In genomic region chr3L:19444092-19444491, dm6 we compare ENCODE assay signal across 2 fruit fly cellular contexts.
TF ChIP-seq lines count a peak whose summit lies in the region.

No protein-coding gene starts in this region.

TF ChIP-seq in whole organism, embryonic, 481 proteins besides CTCF, POLR2A, EP300 and RAD21 (continued from another document and continues in another):
- TF ChIP-seq CG34422 (GFP tag; IDR thresholded peaks at IDR 0.05; lab: Robert Waterston, UW) (peak; percentile 51; the same call in 1 of the 3 replicates), Xbp1 (GFP tag; optimal IDR thresholded peaks at IDR 0.05; lab: Kevin White, UChicago) (peak; percentile 29), ara (GFP tag; IDR thresholded peaks at IDR 0.05; lab: Robert Waterston, UW) (peak; percentile 47; the same call in 1 of the 2 replicates), ci (GFP tag; IDR thresholded peaks at IDR 0.05; lab: Robert Waterston, UW) (0 out of 3 replicates have a peak, but pooled peaks have one; percentile 34), org-1 (GFP tag; optimal IDR thresholded peaks at IDR 0.05; lab: Kevin White, UChicago) (no peak), Oli (tag; optimal IDR thresholded peaks at IDR 0.05; lab: Kevin White, UChicago) (peak; percentile 29), CG9215 (GFP tag; IDR thresholded peaks at IDR 0.05; lab: Robert Waterston, UW) (0 out of 2 replicates have a peak, but pooled peaks have one; percentile 20), Ptx1 (GFP tag; IDR thresholded peaks at IDR 0.05; lab: Robert Waterston, UW) (peak; percentile 40; the same call in 1 of the 2 replicates), Lhr (GFP tag; optimal IDR thresholded peaks at IDR 0.05; lab: Kevin White, UChicago) (no peak), lmd (GFP tag; IDR thresholded peaks at IDR 0.05; lab: Robert Waterston, UW) (0 out of 2 replicates have a peak, but pooled peaks have one; percentile 35), cato (GFP tag; optimal IDR thresholded peaks at IDR 0.05; lab: Kevin White, UChicago; ENCODE audit: borderline replicate concordance) (no peak), chn (GFP tag; optimal IDR thresholded peaks at IDR 0.05; lab: Kevin White, UChicago) (peak; percentile 15), tgo (GFP tag; IDR thresholded peaks at IDR 0.05; lab: Robert Waterston, UW) (0 out of 3 replicates have a peak, but pooled peaks have one; percentile 25), Gug (GFP tag; IDR thresholded peaks at IDR 0.05; lab: Robert Waterston, UW) (peak; percentile 6; the same call in 1 of the 4 replicates), CG6254 (GFP tag; optimal IDR thresholded peaks at IDR 0.05; lab: Kevin White, UChicago) (no peak), NfI (GFP tag; optimal IDR thresholded peaks at IDR 0.05; lab: Kevin White, UChicago) (peak; percentile 16), mam (GFP tag; optimal IDR thresholded peaks at IDR 0.05; lab: Kevin White, UChicago) (peak; percentile 1), CG11504 (tag; optimal IDR thresholded peaks at IDR 0.05; lab: Kevin White, UChicago) (peak; percentile 6), CG2129 (GFP tag; IDR thresholded peaks at IDR 0.05; lab: Robert Waterston, UW; ENCODE audit: partially characterized antibody) (no peak), CG15073 (GFP tag; optimal IDR thresholded peaks at IDR 0.05; lab: Kevin White, UChicago) (no peak), CG15269 (tag; optimal IDR thresholded peaks at IDR 0.05; lab: Kevin White, UChicago) (peak; percentile 1), CG17568 (GFP tag; optimal IDR thresholded peaks at IDR 0.05; lab: Kevin White, UChicago) (no peak), CG8290 (GFP tag; optimal IDR thresholded peaks at IDR 0.05; lab: Kevin White, UChicago) (no peak), CG8290 (tag; optimal IDR thresholded peaks at IDR 0.05; lab: Kevin White, UChicago) (peak in 1 of 2 experiments; percentile 57), bab2 (GFP tag; optimal IDR thresholded peaks at IDR 0.05; lab: Kevin White, UChicago) (peak; percentile 13), CG2120 (GFP tag; optimal IDR thresholded peaks at IDR 0.05; lab: Kevin White, UChicago) (peak; percentile 45), CG3847 (GFP tag; IDR thresholded peaks at IDR 0.05; lab: Robert Waterston, UW) (0 out of 2 replicates have a peak, but pooled peaks have one; percentile 21), Rfx (GFP tag; IDR thresholded peaks at IDR 0.05; lab: Robert Waterston, UW) (0 out of 2 replicates have a peak, but pooled peaks have one; percentile 32), B-H2 (GFP tag; optimal IDR thresholded peaks at IDR 0.05; lab: Kevin White, UChicago) (no peak), CG13287 (GFP tag; IDR thresholded peaks at IDR 0.05; lab: Robert Waterston, UW; ENCODE audit: partially characterized antibody) (no peak), CkIIα-i1 (GFP tag; IDR thresholded peaks at IDR 0.05; lab: Robert Waterston, UW) (no peak), vvl (GFP tag; IDR thresholded peaks at IDR 0.05; lab: Robert Waterston, UW) (peak; percentile 15; the same call in 1 of the 2 replicates), CG1603 (tag; optimal IDR thresholded peaks at IDR 0.05; lab: Kevin White, UChicago) (peak; percentile 57), nmo (GFP tag; optimal IDR thresholded peaks at IDR 0.05; lab: Kevin White, UChicago) (peak; percentile 11), toy (GFP tag; IDR thresholded peaks at IDR 0.05; lab: Robert Waterston, UW) (no peak), sisA (GFP tag; IDR thresholded peaks at IDR 0.05; lab: Robert Waterston, UW) (peak; percentile 39; the same call in 1 of the 2 replicates), Elba2 (GFP tag; optimal IDR thresholded peaks at IDR 0.05; lab: Kevin White, UChicago) (no peak), CG14014 (GFP tag; IDR thresholded peaks at IDR 0.05; lab: Robert Waterston, UW) (0 out of 2 replicates have a peak, but pooled peaks have one; percentile 19), Mrtf (GFP tag; IDR thresholded peaks at IDR 0.05; lab: Robert Waterston, UW) (peak; percentile 33; the same call in 1 of the 3 replicates), CG11247 (GFP tag; IDR thresholded peaks at IDR 0.05; lab: Robert Waterston, UW) (0 out of 2 replicates have a peak, but pooled peaks have one; percentile 40), unc-4 (GFP tag; IDR thresholded peaks at IDR 0.05; lab: Robert Waterston, UW; ENCODE audit: partially characterized antibody) (no peak), CG7839 (tag; optimal IDR thresholded peaks at IDR 0.05; lab: Kevin White, UChicago) (peak; percentile 42), ac (GFP tag; optimal IDR thresholded peaks at IDR 0.05; lab: Kevin White, UChicago) (no peak), Trl (optimal IDR thresholded peaks at IDR 0.05; lab: Kevin White, UChicago) (no peak), Trl (GFP tag; optimal IDR thresholded peaks at IDR 0.05; lab: Kevin White, UChicago) (peak; percentile 45), HLH3B (GFP tag; IDR thresholded peaks at IDR 0.05; lab: Robert Waterston, UW) (0 out of 2 replicates have a peak, but pooled peaks have one; percentile 47), CG7357 (GFP tag; IDR thresholded peaks at IDR 0.05; lab: Robert Waterston, UW) (peak; percentile 35; the same call in 1 of the 3 replicates), dysf (GFP tag; IDR thresholded peaks at IDR 0.05; lab: Robert Waterston, UW) (peak; percentile 33; the same call in 1 of the 3 replicates), dpn (GFP tag; optimal IDR thresholded peaks at IDR 0.05; lab: Kevin White, UChicago) (peak; percentile 4 to 33), lab (GFP tag; optimal IDR thresholded peaks at IDR 0.05; lab: Kevin White, UChicago) (peak; percentile 35), Sox102F (GFP tag; optimal IDR thresholded peaks at IDR 0.05; lab: Kevin White, UChicago) (peak; percentile 28), Med (GFP tag; lab: Kevin White, UChicago) (peak; percentile 75), chif (GFP tag; optimal IDR thresholded peaks at IDR 0.05; lab: Kevin White, UChicago) (peak in 1 of 2 experiments; percentile 33), vnd (GFP tag; IDR thresholded peaks at IDR 0.05; lab: Robert Waterston, UW; ENCODE audit: partially characterized antibody) (no peak), lilli (GFP tag; optimal IDR thresholded peaks at IDR 0.05; lab: Kevin White, UChicago) (peak; percentile 36), scrt (GFP tag; optimal IDR thresholded peaks at IDR 0.05; lab: Kevin White, UChicago) (no peak), CG11456 (GFP tag; IDR thresholded peaks at IDR 0.05; lab: Robert Waterston, UW) (0 out of 3 replicates have a peak, but pooled peaks have one; percentile 6), CG2678 (tag; optimal IDR thresholded peaks at IDR 0.05; lab: Kevin White, UChicago) (peak; percentile 23), Ets65A (GFP tag; lab: Kevin White, UChicago) (peak; percentile 95), ind (GFP tag; optimal IDR thresholded peaks at IDR 0.05; lab: Kevin White, UChicago) (peak; percentile 24), ttk (GFP tag; IDR thresholded peaks at IDR 0.05; lab: Robert Waterston, UW) (0 out of 2 replicates have a peak, but pooled peaks have one; percentile 19)

TF ChIP-seq in whole organism, prepupa, 60 proteins besides CTCF, POLR2A, EP300 and RAD21 (continued from another document):
- TF ChIP-seq dsx (GFP tag; optimal IDR thresholded peaks at IDR 0.05; lab: Kevin White, UChicago; ENCODE audit: poor library complexity, severe bottlenecking) (no peak), Ets21C (GFP tag; optimal IDR thresholded peaks at IDR 0.05; lab: Kevin White, UChicago) (peak; percentile 2), CG11762 (GFP tag; optimal IDR thresholded peaks at IDR 0.05; lab: Kevin White, UChicago; ENCODE audit: insufficient read depth) (no peak), CG11902 (GFP tag; optimal IDR thresholded peaks at IDR 0.05; lab: Kevin White, UChicago) (no peak), achi (GFP tag; optimal IDR thresholded peaks at IDR 0.05; lab: Kevin White, UChicago) (peak; percentile 22), vri (GFP tag; optimal IDR thresholded peaks at IDR 0.05; lab: Kevin White, UChicago) (no peak), CG11294 (GFP tag; IDR thresholded peaks at IDR 0.05; lab: Robert Waterston, UW) (no peak), salr (GFP tag; optimal IDR thresholded peaks at IDR 0.05; lab: Kevin White, UChicago) (no peak), CG6854 (GFP tag; optimal IDR thresholded peaks at IDR 0.05; lab: Kevin White, UChicago) (no peak), fd59A (GFP tag; optimal IDR thresholded peaks at IDR 0.05; lab: Kevin White, UChicago) (no peak), CG34406 (GFP tag; optimal IDR thresholded peaks at IDR 0.05; lab: Kevin White, UChicago) (no peak), OdsH (GFP tag; optimal IDR thresholded peaks at IDR 0.05; lab: Kevin White, UChicago) (peak; percentile 19), CG8319 (GFP tag; optimal IDR thresholded peaks at IDR 0.05; lab: Kevin White, UChicago) (peak; percentile 18), Eip78C (GFP tag; lab: Kevin White, UChicago) (peak; percentile 51), Eip93F (GFP tag; optimal IDR thresholded peaks at IDR 0.05; lab: Kevin White, UChicago) (no peak), CG9139 (GFP tag; optimal IDR thresholded peaks at IDR 0.05; lab: Kevin White, UChicago) (no peak), Hr38 (GFP tag; optimal IDR thresholded peaks at IDR 0.05; lab: Kevin White, UChicago) (no peak), Lpt (GFP tag; optimal IDR thresholded peaks at IDR 0.05; lab: Kevin White, UChicago) (no peak), CG32006 (GFP tag; optimal IDR thresholded peaks at IDR 0.05; lab: Kevin White, UChicago) (peak; percentile 19), CG7368 (GFP tag; optimal IDR thresholded peaks at IDR 0.05; lab: Kevin White, UChicago) (no peak), pdm3 (GFP tag; optimal IDR thresholded peaks at IDR 0.05; lab: Kevin White, UChicago) (peak; percentile 17), fd85E (GFP tag; optimal IDR thresholded peaks at IDR 0.05; lab: Kevin White, UChicago) (no peak), Sox14 (GFP tag; optimal IDR thresholded peaks at IDR 0.05; lab: Kevin White, UChicago) (peak; percentile 28), dac (GFP tag; optimal IDR thresholded peaks at IDR 0.05; lab: Kevin White, UChicago) (no peak), net (GFP tag; optimal IDR thresholded peaks at IDR 0.05; lab: Kevin White, UChicago) (no peak), spab (GFP tag; optimal IDR thresholded peaks at IDR 0.05; lab: Kevin White, UChicago) (no peak), Eip75B (GFP tag; optimal IDR thresholded peaks at IDR 0.05; lab: Kevin White, UChicago) (no peak), topi (GFP tag; optimal IDR thresholded peaks at IDR 0.05; lab: Kevin White, UChicago) (peak; percentile 17), CG6792 (GFP tag; optimal IDR thresholded peaks at IDR 0.05; lab: Kevin White, UChicago) (no peak), ss (GFP tag; optimal IDR thresholded peaks at IDR 0.05; lab: Kevin White, UChicago) (no peak), Gug (GFP tag; IDR thresholded peaks at IDR 0.05; lab: Robert Waterston, UW) (no peak), CG8632 (GFP tag; optimal IDR thresholded peaks at IDR 0.05; lab: Kevin White, UChicago) (no peak), acj6 (GFP tag; optimal IDR thresholded peaks at IDR 0.05; lab: Kevin White, UChicago) (peak; percentile 32), Ets96B (tag; optimal IDR thresholded peaks at IDR 0.05; lab: Kevin White, UChicago) (peak; percentile 7), CG3919 (GFP tag; optimal IDR thresholded peaks at IDR 0.05; lab: Kevin White, UChicago) (peak; percentile 34), CG1621 (tag; optimal IDR thresholded peaks at IDR 0.05; lab: Kevin White, UChicago) (peak; percentile 13)
